Worm (Caenorhabditis elegans): ENCODE data around the gene F11G11.5.
"Not testable (repeated sequence)": the region's sequence is repeated elsewhere in the genome, so short reads cannot be mapped to it uniquely, and the experiment has no call there.

Gene F11G11.5

DNA sequence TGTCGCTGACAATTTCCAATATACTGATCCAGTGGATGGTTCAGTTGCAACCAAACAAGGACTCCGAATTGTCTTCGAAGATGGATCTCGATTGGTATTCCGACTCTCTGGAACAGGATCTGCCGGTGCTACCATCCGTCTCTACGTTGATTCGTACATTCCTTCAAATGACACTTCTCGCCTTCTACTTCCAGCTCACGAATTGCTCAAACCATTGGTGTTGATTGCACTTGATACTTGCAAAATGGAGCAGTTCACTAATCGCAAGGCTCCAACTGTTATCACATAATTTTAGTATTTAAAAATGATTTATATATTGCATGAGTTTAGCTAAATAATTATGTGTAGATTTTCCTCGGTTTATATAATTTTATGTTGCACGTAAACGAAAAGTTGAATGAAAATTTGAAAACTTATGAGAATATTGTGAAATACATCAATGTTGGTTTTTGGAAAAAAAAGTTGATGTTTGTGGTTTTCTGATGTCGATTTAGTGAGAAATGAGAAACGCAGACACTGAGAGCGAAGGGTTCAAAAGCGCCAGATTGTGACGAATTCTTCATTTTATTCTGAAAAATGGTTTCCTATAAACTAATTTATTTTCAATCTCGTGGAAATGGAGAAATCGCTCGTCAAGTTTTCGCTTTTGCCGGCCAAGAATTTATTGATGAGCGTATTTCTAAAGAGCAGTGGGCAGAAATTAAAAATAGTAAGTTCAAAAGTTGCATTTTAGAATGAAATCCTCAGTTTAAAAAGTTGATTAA is 33.5 kb downstream of the F11G11.5 start, which contains the start of gene gst-9:
gst-9 (plus strand) TSS at position 574 of the 764 bp plus-strand sequence.
- no peak for TF ChIP-seq nhr-76 (tag; optimal IDR thresholded peaks at IDR 0.05)

ce11 chrII:4892594-4892993 is 34.9 kb downstream of the F11G11.5 start, which contains the start of gene msp-33:
Gene msp-33 (minus strand): TSS chrII:4892694.
- no peak for TF ChIP-seq lin-32 (GFP tag; optimal IDR thresholded peaks at IDR 0.05)
- TF ChIP-seq ceh-43 (GFP tag; optimal IDR thresholded peaks at IDR 0.05) = no peak
- TF ChIP-seq snpc-4 (tag; optimal IDR thresholded peaks at IDR 0.05) = no peak
- TF ChIP-seq bed-3 (GFP tag; optimal IDR thresholded peaks at IDR 0.05) = no peak
- no peak for TF ChIP-seq hlh-1 (tag; optimal IDR thresholded peaks at IDR 0.05)
- TF ChIP-seq ceh-83 (GFP tag; optimal IDR thresholded peaks at IDR 0.05) = no peak
- no peak for TF ChIP-seq lin-13 (tag; optimal IDR thresholded peaks at IDR 0.05)
- no peak for TF ChIP-seq pha-4 (tag; optimal IDR thresholded peaks at IDR 0.05)
- TF ChIP-seq ham-2 (GFP tag; optimal IDR thresholded peaks at IDR 0.05) = no peak
- no peak for TF ChIP-seq unc-39 (tag; optimal IDR thresholded peaks at IDR 0.05)
- no peak for TF ChIP-seq ceh-39 (tag; optimal IDR thresholded peaks at IDR 0.05)
- no peak for TF ChIP-seq tbx-8 (GFP tag; optimal IDR thresholded peaks at IDR 0.05)
- no peak for TF ChIP-seq sem-2 (GFP tag; optimal IDR thresholded peaks at IDR 0.05)
- TF ChIP-seq mab-5 (tag; optimal IDR thresholded peaks at IDR 0.05) = no peak
- TF ChIP-seq elt-3 (tag; optimal IDR thresholded peaks at IDR 0.05) = no peak
- no peak for TF ChIP-seq flh-1 (GFP tag; optimal IDR thresholded peaks at IDR 0.05)
- no peak for TF ChIP-seq lsy-2 (tag; optimal IDR thresholded peaks at IDR 0.05)
- no peak for TF ChIP-seq ces-1 (GFP tag; optimal IDR thresholded peaks at IDR 0.05)
- no peak for TF ChIP-seq sptf-1 (tag; optimal IDR thresholded peaks at IDR 0.05)
- TF ChIP-seq nhr-2 (tag; optimal IDR thresholded peaks at IDR 0.05) = no peak

ce11 chrII:4898529-4898928 is 40.8 kb downstream of the F11G11.5 start, which contains the start of gene msp-32:
Gene msp-32 (plus strand): TSS chrII:4898829.
- TF ChIP-seq sem-2, ceh-83, tbx-8 (GFP tag; optimal IDR thresholded peaks at IDR 0.05): not testable (repeated sequence)

ce11 chrII:4902035-4902434 is 44.3 kb downstream of the F11G11.5 start, which contains the start of gene R05F9.9:
Gene R05F9.9 (minus strand): TSS chrII:4902100.
- TF ChIP-seq ceh-39 (tag; optimal IDR thresholded peaks at IDR 0.05) = peak; percentile 75
- TF ChIP-seq nhr-76 (tag; optimal IDR thresholded peaks at IDR 0.05) = no peak
- TF ChIP-seq lsy-2 (tag; optimal IDR thresholded peaks at IDR 0.05) = peak; percentile 37
- TF ChIP-seq unc-39 (tag; optimal IDR thresholded peaks at IDR 0.05) = no peak
- TF ChIP-seq mep-1 (tag; optimal IDR thresholded peaks at IDR 0.05) = peak; percentile 46
- peak; percentile 29 for TF ChIP-seq ces-1 (GFP tag; optimal IDR thresholded peaks at IDR 0.05)

DNA sequence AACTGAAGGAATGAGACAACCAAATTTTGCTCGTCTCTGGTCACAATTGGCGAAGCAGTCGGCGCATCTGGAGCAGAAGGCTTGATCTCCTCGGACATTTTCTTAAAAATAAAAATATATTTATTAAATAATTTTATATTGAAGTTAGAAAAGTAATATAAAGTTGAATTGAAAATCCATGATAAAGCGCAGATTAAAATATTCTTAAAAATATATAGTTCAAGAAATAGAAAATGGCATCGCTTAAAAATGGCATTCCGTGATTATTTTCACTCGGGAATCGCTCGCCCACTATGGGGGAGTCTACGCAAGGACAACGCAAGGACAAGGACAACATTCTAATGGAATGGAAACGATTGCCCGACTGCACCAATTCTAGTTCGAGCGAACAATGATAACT is 46.0 kb downstream of the F11G11.5 start, which contains the start of gene sgt-1:
sgt-1 (minus strand) TSS at position 101 of the 400 bp plus-strand sequence.
- TF ChIP-seq sptf-1 (tag; optimal IDR thresholded peaks at IDR 0.05); cnd-1 (tag; optimal IDR thresholded peaks at IDR 0.05); flh-1 (GFP tag; optimal IDR thresholded peaks at IDR 0.05): not testable (repeated sequence)

DNA sequence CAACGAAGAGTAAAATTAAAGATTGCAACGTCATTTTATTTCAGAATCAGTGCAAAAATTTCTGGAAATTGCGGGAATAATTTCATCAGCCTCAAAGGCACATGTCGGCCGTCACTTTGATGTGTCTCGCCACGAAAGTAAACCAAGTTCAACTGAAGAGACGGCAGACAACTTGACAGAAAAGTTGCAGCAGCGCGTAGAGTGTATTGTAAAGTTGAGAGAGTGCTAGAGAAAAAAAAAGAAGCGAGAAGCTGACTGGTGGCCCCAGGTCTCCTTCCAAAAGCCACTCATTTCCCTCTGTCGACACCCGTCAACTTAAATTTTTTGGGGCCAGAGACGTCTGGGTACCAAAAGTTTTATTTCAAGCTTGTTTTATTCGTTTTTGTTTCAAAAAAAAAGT is 46.6 kb downstream of the F11G11.5 start:
- TF ChIP-seq hlh-1 (tag; optimal IDR thresholded peaks at IDR 0.05) = peak; percentile 84
- TF ChIP-seq nhr-237 (tag; optimal IDR thresholded peaks at IDR 0.05) = peak; percentile 40
- TF ChIP-seq lsy-2 (tag; optimal IDR thresholded peaks at IDR 0.05) = peak; percentile 56
- TF ChIP-seq flh-1 (GFP tag; optimal IDR thresholded peaks at IDR 0.05) = no peak
- TF ChIP-seq tbx-8 (GFP tag; optimal IDR thresholded peaks at IDR 0.05) = no peak
- no peak for TF ChIP-seq nhr-2 (tag; optimal IDR thresholded peaks at IDR 0.05)
- TF ChIP-seq sem-2 (GFP tag; optimal IDR thresholded peaks at IDR 0.05) = no peak
- peak; percentile 93 for TF ChIP-seq ces-1 (GFP tag; optimal IDR thresholded peaks at IDR 0.05)
- TF ChIP-seq elt-1 (tag; optimal IDR thresholded peaks at IDR 0.05; ENCODE audit: borderline replicate concordance, insufficient read depth) = no peak
- TF ChIP-seq pha-4 (tag; optimal IDR thresholded peaks at IDR 0.05) = peak; percentile 70
- no peak for TF ChIP-seq mls-2 (tag; optimal IDR thresholded peaks at IDR 0.05)
- TF ChIP-seq sptf-1 (tag; optimal IDR thresholded peaks at IDR 0.05) = no peak
- TF ChIP-seq ham-2 (GFP tag; optimal IDR thresholded peaks at IDR 0.05) = peak; percentile 50
- TF ChIP-seq lin-13 (tag; optimal IDR thresholded peaks at IDR 0.05) = no peak
- no peak for TF ChIP-seq ceh-39 (tag; optimal IDR thresholded peaks at IDR 0.05)
- no peak for TF ChIP-seq zip-8 (tag; optimal IDR thresholded peaks at IDR 0.05)
- no peak for TF ChIP-seq lin-32 (GFP tag; optimal IDR thresholded peaks at IDR 0.05)
- TF ChIP-seq elt-3 (tag; optimal IDR thresholded peaks at IDR 0.05) = no peak
- peak; percentile 34 for TF ChIP-seq unc-120 (tag; optimal IDR thresholded peaks at IDR 0.05; ENCODE audit: poor library complexity, severe bottlenecking)
- TF ChIP-seq mep-1 (tag; optimal IDR thresholded peaks at IDR 0.05) = peak; percentile 41
- TF ChIP-seq blmp-1 (tag; optimal IDR thresholded peaks at IDR 0.05) = no peak
- TF ChIP-seq unc-62 (GFP tag; optimal IDR thresholded peaks at IDR 0.05) = peak; percentile 97
